Worm (Caenorhabditis elegans) whole organism, mixed stage, embryonic: ENCODE measurements around the gene R02D5.24.

Experiments used
- M03D4.4 ChIP-seq: sonication (generic microtip); optimal IDR thresholded peaks from 2 replicates; lab custom pipeline; 2017; ENCODE audit warnings: mild to moderate bottlenecking, missing genetic modification characterization, missing compliant biosample characterization
- blmp-1 ChIP-seq: fragments of 150-350 bp; optimal IDR thresholded peaks from 2 replicates; lab custom pipeline; 2014; ENCODE audit warnings: missing biosample characterization, missing genetic modification characterization
- ceh-39 ChIP-seq: fragments of 150-350 bp; optimal IDR thresholded peaks from 2 replicates; lab custom pipeline; 2014; ENCODE audit warnings: missing biosample characterization, missing genetic modification characterization
- ceh-43 ChIP-seq: fragments of 200-800 bp; sonication (Bioruptor generic); optimal IDR thresholded peaks from 2 replicates; lab custom pipeline; 2018; ENCODE audit warnings: mild to moderate bottlenecking, missing genetic modification characterization, moderate library complexity, missing compliant biosample characterization
- ceh-83 ChIP-seq: fragments of 200-800 bp; sonication (Bioruptor generic); optimal IDR thresholded peaks from 2 replicates; lab custom pipeline; 2018; ENCODE audit warnings: mild to moderate bottlenecking, missing genetic modification characterization, missing compliant biosample characterization
- ces-1 ChIP-seq: fragments of 150-350 bp; optimal IDR thresholded peaks from 2 replicates; lab custom pipeline; 2014; ENCODE audit warnings: missing biosample characterization, missing genetic modification reagents, missing genetic modification characterization
- cnd-1 ChIP-seq: fragments of 200-800 bp; sonication (Bioruptor generic); optimal IDR thresholded peaks from 2 replicates; lab custom pipeline; 2018; ENCODE audit warnings: mild to moderate bottlenecking, missing genetic modification characterization, missing compliant biosample characterization
- drap-1 ChIP-seq: fragments of 200-800 bp; sonication (Bioruptor generic); optimal IDR thresholded peaks from 3 replicates; lab custom pipeline; 2018; ENCODE audit warnings: mild to moderate bottlenecking, missing genetic modification characterization, missing compliant biosample characterization
- elt-1 ChIP-seq: sonication (generic microtip); optimal IDR thresholded peaks from 2 replicates; lab custom pipeline; 2017; ENCODE audit warnings: missing genetic modification characterization, mild to moderate bottlenecking, missing compliant biosample characterization, antibody characterized with exemption, moderate library complexity, borderline replicate concordance; ENCODE audit not compliant: insufficient read depth
- elt-3 ChIP-seq: fragments of 150-350 bp; optimal IDR thresholded peaks from 2 replicates; lab custom pipeline; 2014; ENCODE audit warnings: missing biosample characterization, missing genetic modification characterization
- flh-1 ChIP-seq: fragments of 200-800 bp; sonication (Bioruptor generic); optimal IDR thresholded peaks from 2 replicates; lab custom pipeline; 2018; ENCODE audit warnings: mild to moderate bottlenecking, missing genetic modification characterization, moderate library complexity, missing compliant biosample characterization
- ham-2 ChIP-seq: fragments of 200-800 bp; sonication (Bioruptor generic); optimal IDR thresholded peaks from 2 replicates; lab custom pipeline; 2018; ENCODE audit warnings: mild to moderate bottlenecking, missing genetic modification characterization, missing compliant biosample characterization
- hlh-1 ChIP-seq: fragments of 150-350 bp; optimal IDR thresholded peaks from 2 replicates; lab custom pipeline; 2014; ENCODE audit warnings: missing biosample characterization, missing genetic modification reagents, missing genetic modification characterization
- lin-32 ChIP-seq: fragments of 200-800 bp; sonication (Bioruptor generic); optimal IDR thresholded peaks from 2 replicates; lab custom pipeline; 2018; ENCODE audit warnings: mild to moderate bottlenecking, missing genetic modification characterization, missing compliant biosample characterization
- lsy-2 ChIP-seq: fragments of 150-350 bp; optimal IDR thresholded peaks from 2 replicates; lab custom pipeline; 2014; ENCODE audit warnings: missing biosample characterization, missing genetic modification characterization
- mab-5 ChIP-seq: fragments of 150-350 bp; optimal IDR thresholded peaks from 2 replicates; lab custom pipeline; 2014; ENCODE audit warnings: missing biosample characterization, missing genetic modification characterization
- mep-1 ChIP-seq: fragments of 150-350 bp; optimal IDR thresholded peaks from 2 replicates; lab custom pipeline; 2017; ENCODE audit warnings: missing biosample characterization, missing genetic modification reagents, missing genetic modification characterization, inconsistent platforms
- nhr-12 ChIP-seq: fragments of 150-350 bp; optimal IDR thresholded peaks from 2 replicates; lab custom pipeline; 2014; ENCODE audit warnings: missing biosample characterization, missing genetic modification characterization
- nhr-2 ChIP-seq: fragments of 150-350 bp; optimal IDR thresholded peaks from 2 replicates; lab custom pipeline; 2014; ENCODE audit warnings: missing biosample characterization, missing genetic modification characterization
- nhr-237 ChIP-seq: fragments of 150-350 bp; optimal IDR thresholded peaks from 2 replicates; lab custom pipeline; 2014; ENCODE audit warnings: missing biosample characterization, missing genetic modification characterization
- nhr-76 ChIP-seq: sonication (generic microtip); optimal IDR thresholded peaks from 2 replicates; lab custom pipeline; 2017; ENCODE audit warnings: missing biosample characterization, missing genetic modification characterization
- sem-2 ChIP-seq: fragments of 200-800 bp; sonication (Bioruptor generic); optimal IDR thresholded peaks from 2 replicates; lab custom pipeline; 2018; ENCODE audit warnings: mild to moderate bottlenecking, missing genetic modification characterization, missing compliant biosample characterization
- snpc-4 ChIP-seq: fragments of 150-350 bp; optimal IDR thresholded peaks from 2 replicates; lab custom pipeline; 2014; ENCODE audit warnings: missing biosample characterization, missing genetic modification characterization
- sptf-1 ChIP-seq: sonication (generic microtip); optimal IDR thresholded peaks from 2 replicates; lab custom pipeline; 2017; ENCODE audit warnings: mild to moderate bottlenecking, missing genetic modification characterization, moderate library complexity, missing compliant biosample characterization
- unc-120 ChIP-seq: sonication (generic microtip); optimal IDR thresholded peaks from 2 replicates; lab custom pipeline; 2017; ENCODE audit warnings: missing genetic modification characterization, missing compliant biosample characterization; ENCODE audit not compliant: poor library complexity, severe bottlenecking
- unc-39 ChIP-seq: fragments of 150-350 bp; optimal IDR thresholded peaks from 2 replicates; lab custom pipeline; 2014; ENCODE audit warnings: missing biosample characterization, missing genetic modification characterization
- zip-8 ChIP-seq: fragments of 150-350 bp; optimal IDR thresholded peaks from 2 replicates; lab custom pipeline; 2014; ENCODE audit warnings: missing biosample characterization, missing genetic modification characterization
- ztf-11 ChIP-seq: fragments of 150-350 bp; optimal IDR thresholded peaks from 2 replicates; lab custom pipeline; 2014; ENCODE audit warnings: missing biosample characterization, missing genetic modification characterization

R02D5.24 gene

DNA sequence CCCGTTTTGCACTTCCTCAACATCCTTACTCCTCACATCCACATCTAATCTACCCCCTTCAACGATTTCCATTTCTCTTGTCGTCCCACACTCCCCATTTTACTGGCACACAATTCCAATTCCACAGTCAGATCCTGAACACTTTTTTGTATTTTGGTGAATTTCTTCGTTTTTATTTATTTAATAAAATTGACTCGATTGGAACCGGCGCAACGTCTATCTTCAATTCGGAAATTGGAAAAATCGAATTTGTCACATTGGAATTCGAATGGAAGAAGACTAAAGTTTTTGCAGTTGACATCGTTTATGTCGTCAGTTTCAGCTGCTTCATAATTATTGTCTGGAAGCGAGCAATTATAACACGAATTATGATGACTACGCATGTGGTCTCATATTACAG lies 26.1 kb downstream of the R02D5.24 start:
- no peak for TF ChIP-seq ces-1
- TF ChIP-seq cnd-1 (tag; lab: Kevin White, UChicago), result no peak
- no peak for TF ChIP-seq ceh-43 (GFP tag; lab: Kevin White, UChicago)

DNA sequence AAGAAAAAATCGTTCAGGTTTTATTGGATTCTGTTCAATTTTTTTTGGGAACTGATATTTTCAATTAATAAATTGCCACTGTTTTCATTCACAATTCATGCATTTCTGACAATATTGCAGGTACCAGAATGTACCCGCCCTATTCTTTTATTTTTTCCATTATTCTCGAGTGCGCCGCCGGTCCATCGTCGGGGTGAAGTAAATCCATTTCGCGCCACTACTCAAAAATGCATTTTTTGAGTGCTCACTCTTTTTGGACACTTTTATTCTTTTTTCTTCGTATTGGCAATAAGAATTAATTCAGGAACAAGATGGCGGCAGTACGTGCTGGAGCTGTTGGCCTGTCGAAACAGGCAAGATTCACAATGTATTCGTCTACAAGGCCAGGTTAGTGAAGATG lies 29.7 kb downstream of the R02D5.24 start, which contains the start of gene kcnl-4:
TSS of gene kcnl-4 (plus strand) at position 301 of the 400 bp plus-strand sequence.
- TF ChIP-seq ham-2 (GFP tag; lab: Kevin White, UChicago), result no peak
- TF ChIP-seq nhr-2 (tag; lab: Kevin White, UChicago), result no peak
- TF ChIP-seq mep-1, result no peak
- TF ChIP-seq unc-120 (tag; lab: Kevin White, UChicago), result no peak
- TF ChIP-seq ceh-43 (GFP tag; lab: Kevin White, UChicago), result no peak
- TF ChIP-seq blmp-1 (tag; lab: Kevin White, UChicago), result no peak
- no peak for TF ChIP-seq elt-3 (tag; lab: Kevin White, UChicago)
- TF ChIP-seq nhr-237, result no peak
- no peak for TF ChIP-seq hlh-1 (tag; lab: Kevin White, UChicago)

DNA sequence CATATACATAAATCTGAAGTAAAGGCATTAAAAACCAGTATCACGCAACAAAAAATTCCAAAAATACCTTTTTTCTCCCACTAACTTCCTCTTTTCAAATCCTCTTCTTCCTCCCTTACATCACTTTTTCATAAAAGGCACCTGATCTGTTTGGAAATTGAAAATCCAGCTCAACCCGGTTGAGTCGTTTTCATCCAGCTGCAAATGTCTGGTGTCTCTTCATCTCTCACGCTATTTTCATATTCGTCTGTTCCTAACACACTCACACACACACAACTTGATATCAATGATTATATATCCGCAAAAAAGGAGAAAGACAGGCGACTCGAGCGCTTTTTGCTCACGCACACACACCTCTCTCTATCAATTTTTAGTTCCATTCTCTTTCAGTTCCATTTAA lies 31.2 kb downstream of the R02D5.24 start:
- TF ChIP-seq mab-5 (no peak), ces-1 (no peak), sptf-1 (tag; lab: Kevin White, UChicago) (no peak), snpc-4 (tag; lab: Kevin White, UChicago) (no peak), ztf-11 (tag; lab: Kevin White, UChicago) (no peak), hlh-1 (tag; lab: Kevin White, UChicago) (no peak), nhr-76 (tag; lab: Kevin White, UChicago) (no peak), blmp-1 (tag; lab: Kevin White, UChicago) (no peak), mep-1 (no peak), drap-1 (no peak), nhr-237 (no peak), cnd-1 (tag; lab: Kevin White, UChicago) (no peak), ceh-43 (GFP tag; lab: Kevin White, UChicago) (no peak)

DNA sequence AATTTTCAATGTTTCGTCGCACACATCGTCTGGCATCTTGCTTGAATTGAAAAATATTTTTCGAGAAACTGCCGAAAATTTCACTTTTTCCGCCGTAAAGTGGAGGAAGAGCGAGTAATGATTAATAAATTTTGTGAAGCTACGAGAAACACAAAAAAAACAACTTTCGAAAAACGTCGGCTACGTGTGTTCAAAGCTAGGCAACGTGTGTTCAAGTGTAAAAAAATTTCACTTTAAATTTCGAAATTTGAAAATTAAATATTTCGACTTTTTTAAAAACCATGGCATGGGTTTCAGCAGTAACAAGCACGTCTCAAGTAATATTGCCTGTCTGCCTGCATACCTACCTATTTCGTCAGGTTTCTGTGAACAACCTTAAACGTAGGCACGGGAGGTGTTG lies 35.1 kb downstream of the R02D5.24 start, which contains the start of gene tag-191:
TSS of gene tag-191 (minus strand) at position 101 of the 400 bp plus-strand sequence.
- TF ChIP-seq lin-32 (no peak), blmp-1 (tag; lab: Kevin White, UChicago) (no peak), hlh-1 (tag; lab: Kevin White, UChicago) (no peak), ceh-39 (tag; lab: Kevin White, UChicago) (no peak), mep-1 (no peak), unc-39 (no peak), flh-1 (no peak), ces-1 (no peak), M03D4.4 (tag; lab: Kevin White, UChicago) (no peak), sptf-1 (tag; lab: Kevin White, UChicago) (no peak), nhr-12 (tag; lab: Kevin White, UChicago) (no peak), sem-2 (GFP tag; lab: Kevin White, UChicago) (no peak), elt-3 (tag; lab: Kevin White, UChicago) (no peak), ceh-43 (GFP tag; lab: Kevin White, UChicago) (no peak), ham-2 (GFP tag; lab: Kevin White, UChicago) (no peak)

DNA sequence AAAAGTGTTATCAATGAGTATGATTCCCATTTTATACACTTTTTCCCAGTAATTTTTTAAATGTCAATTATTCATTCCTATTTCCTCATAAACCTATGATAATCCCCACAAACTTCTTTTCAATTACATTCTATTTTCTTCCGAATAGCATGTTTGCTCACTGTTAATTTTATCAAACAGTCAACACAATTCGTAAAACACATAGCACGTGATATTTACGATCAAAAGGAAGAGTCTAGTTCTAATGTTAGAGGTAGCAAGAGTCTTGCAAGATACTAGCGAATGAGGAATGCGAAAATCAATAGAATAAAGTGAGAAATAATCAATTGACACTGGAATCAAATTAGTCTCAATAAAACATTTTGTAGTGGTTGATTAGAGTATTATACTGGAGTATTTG lies 38.2 kb downstream of the R02D5.24 start:
- TF ChIP-seq hlh-1 (tag; lab: Kevin White, UChicago) (no peak), elt-3 (tag; lab: Kevin White, UChicago) (no peak), ceh-83 (GFP tag; lab: Kevin White, UChicago) (no peak)

DNA sequence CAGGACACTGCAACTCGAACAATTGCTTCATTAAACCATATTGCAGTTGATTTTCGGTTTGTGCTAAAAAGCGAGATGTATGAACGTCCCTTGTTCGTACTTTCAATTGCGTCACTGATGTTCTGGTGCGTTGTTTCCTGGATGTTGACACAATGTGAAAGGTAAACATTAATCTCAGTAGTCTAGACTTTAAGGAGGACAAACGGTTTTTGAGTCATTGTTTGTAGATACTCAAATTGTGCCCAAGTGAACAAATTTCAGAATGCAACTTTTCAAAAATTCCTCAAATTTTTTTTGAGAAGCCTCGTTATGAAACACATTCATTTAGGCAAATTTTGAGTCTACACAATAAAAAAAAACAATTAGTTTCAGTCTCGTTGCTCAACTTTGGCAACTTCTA lies 39.8 kb downstream of the R02D5.24 start:
- TF ChIP-seq ceh-39 (tag; lab: Kevin White, UChicago) (no peak), nhr-76 (tag; lab: Kevin White, UChicago) (no peak), ces-1 (no peak), nhr-12 (tag; lab: Kevin White, UChicago) (no peak), ceh-43 (GFP tag; lab: Kevin White, UChicago) (no peak), lin-32 (no peak), sem-2 (GFP tag; lab: Kevin White, UChicago) (no peak), nhr-2 (tag; lab: Kevin White, UChicago) (no peak), ztf-11 (tag; lab: Kevin White, UChicago) (no peak), mep-1 (no peak), sptf-1 (tag; lab: Kevin White, UChicago) (no peak), elt-1 (tag; lab: Kevin White, UChicago) (no peak), flh-1 (no peak), blmp-1 (tag; lab: Kevin White, UChicago) (no peak), drap-1 (no peak), lsy-2 (tag; lab: Kevin White, UChicago) (no peak), M03D4.4 (tag; lab: Kevin White, UChicago) (no peak), nhr-237 (no peak), zip-8 (tag; lab: Kevin White, UChicago) (no peak)
